Worm (Caenorhabditis elegans) whole organism, L2 larva: ENCODE measurements around the gene sru-24.

Experiments
- C34F6.9 ChIP-seq: fragments of 150-350 bp; optimal IDR thresholded peaks from 2 replicates; lab custom pipeline; 2014; ENCODE audit warnings: missing biosample characterization, missing genetic modification characterization
- ama-1 ChIP-seq: fragments of 150-350 bp; optimal IDR thresholded peaks from 2 replicates; lab custom pipeline; 2018; ENCODE audit warnings: inconsistent platforms
- egl-27 ChIP-seq: sonication (generic microtip); optimal IDR thresholded peaks from 3 replicates; lab custom pipeline; 2017; ENCODE audit warnings: missing biosample characterization, missing genetic modification reagents, missing genetic modification characterization
- lsy-2 ChIP-seq, 2 experiments: fragments of 150-350 bp in 1 of 2; sonication (generic microtip) in 1 of 2; optimal IDR thresholded peaks; 2 replicates each; lab custom pipeline; 2014 to 2017; ENCODE audit warnings: missing biosample characterization in 2 of 2, missing genetic modification characterization in 2 of 2
- mdl-1 ChIP-seq, 2 experiments: fragments of 150-350 bp in 1 of 2; sonication (generic microtip) in 1 of 2; optimal IDR thresholded peaks; 2 replicates each; lab custom pipeline; 2017; ENCODE audit warnings: missing biosample characterization in 2 of 2, missing genetic modification characterization in 2 of 2
- nhr-12 ChIP-seq: fragments of 150-350 bp; optimal IDR thresholded peaks from 2 replicates; lab custom pipeline; 2014; ENCODE audit warnings: missing biosample characterization, missing genetic modification characterization
- nhr-23 ChIP-seq: fragments of 150-350 bp; optimal IDR thresholded peaks from 2 replicates; lab custom pipeline; 2014; ENCODE audit warnings: missing biosample characterization, missing genetic modification reagents, missing genetic modification characterization
- peb-1 ChIP-seq: fragments of 150-350 bp; optimal IDR thresholded peaks from 2 replicates; lab custom pipeline; 2014; ENCODE audit warnings: missing biosample characterization, missing genetic modification characterization
- unc-62 ChIP-seq: fragments of 150-350 bp; optimal IDR thresholded peaks from 2 replicates; lab custom pipeline; 2014; ENCODE audit warnings: missing biosample characterization, missing genetic modification reagents, missing genetic modification characterization
- zag-1 ChIP-seq: fragments of 150-350 bp; optimal IDR thresholded peaks from 2 replicates; lab custom pipeline; 2014; ENCODE audit warnings: missing biosample characterization, missing genetic modification characterization

DNA sequence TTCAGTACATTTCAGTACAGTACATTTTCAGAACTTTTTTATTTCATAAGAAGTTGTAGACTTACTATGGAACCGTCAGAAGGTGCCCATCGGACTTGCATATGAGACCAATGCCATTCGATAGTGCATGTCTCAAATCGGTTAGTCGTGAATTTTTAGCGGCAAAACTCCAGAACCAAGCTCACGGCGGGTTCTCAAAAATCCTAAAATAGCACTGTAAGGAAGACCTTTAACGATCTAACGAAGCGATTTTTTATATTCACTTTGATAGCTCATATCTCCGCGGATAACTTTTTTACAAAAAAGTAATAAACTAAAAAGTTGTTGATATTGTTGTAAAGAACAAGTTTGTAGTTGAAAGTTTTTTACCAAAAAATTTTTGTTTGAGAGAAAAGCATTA, 3.0 kb upstream of the sru-24 start, which contains the start of gene sru-25:
- TF ChIP-seq unc-62 (no peak), peb-1 (no peak), nhr-12 (tag; lab: Kevin White, UChicago) (no peak), ama-1 (lab: Kevin White, UChicago) (no peak), mdl-1 (tag; optimal IDR thresholded peaks at IDR 0.05; lab: Kevin White, UChicago) (no peak), lsy-2 (tag; optimal IDR thresholded peaks at IDR 0.05; lab: Kevin White, UChicago) (no peak), nhr-23 (tag; lab: Kevin White, UChicago) (no peak), C34F6.9 (tag; lab: Kevin White, UChicago) (no peak), egl-27 (no peak), zag-1 (tag; lab: Kevin White, UChicago) (no peak)
